Worm (Caenorhabditis elegans): ENCODE results near the gene phlp-2.

Gene phlp-2

DNA sequence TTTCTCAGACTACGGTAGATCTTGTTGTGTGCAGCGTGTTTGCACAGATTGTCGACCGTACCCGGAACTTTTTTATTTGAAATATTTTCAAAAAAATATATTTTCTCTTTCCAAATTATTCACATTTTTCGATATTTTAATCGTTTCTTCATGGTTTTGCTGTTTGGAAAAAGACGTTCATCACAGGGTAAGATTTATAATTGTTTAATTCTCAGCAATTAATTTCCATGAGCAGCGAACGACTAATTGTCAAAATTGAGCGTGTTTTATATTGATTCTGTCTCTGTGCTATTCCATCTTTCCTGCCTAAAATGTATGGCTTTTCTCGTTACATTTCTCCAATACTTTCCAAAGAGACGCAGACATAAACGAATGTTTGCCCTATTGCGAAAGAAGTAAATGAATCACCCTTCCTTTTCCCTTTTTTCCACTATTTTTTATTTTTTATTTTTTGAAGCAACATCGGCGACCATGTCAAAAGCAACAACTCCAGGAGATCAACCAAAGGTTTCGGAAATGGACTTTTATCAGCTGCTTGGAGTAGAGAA, 18.1 kb upstream of the phlp-2 start, which contains the start of gene dnj-16 (continued):
- TF ChIP-seq ztf-4 (tag; optimal IDR thresholded peaks at IDR 0.05): no peak

DNA sequence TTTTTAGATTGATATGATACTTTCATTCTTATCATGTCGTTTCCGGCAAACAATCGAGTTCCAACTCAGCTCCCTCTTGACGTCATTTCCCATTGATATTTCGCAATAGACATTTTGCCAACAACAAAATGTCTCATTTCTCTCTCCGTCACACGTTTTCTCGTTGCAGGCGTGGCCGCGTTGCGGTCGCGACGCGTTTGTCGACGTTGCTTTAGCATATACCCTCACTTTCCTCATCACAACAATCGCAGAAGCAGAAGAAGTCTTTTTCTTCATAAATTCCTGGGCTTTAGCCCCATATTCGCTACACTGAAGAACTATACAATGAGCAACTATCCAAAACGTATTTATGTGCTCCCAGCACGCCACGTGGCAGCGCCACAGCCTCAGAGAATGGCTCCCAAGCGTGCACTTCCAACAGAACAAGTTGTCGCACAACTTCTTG, 15.6 kb upstream of the phlp-2 start, which contains the start of gene xbp-1:
TSS of gene xbp-1 (plus strand) at position 151 of the 445 bp plus-strand sequence.
- peak; percentile 94 for TF ChIP-seq lin-39 (tag; optimal IDR thresholded peaks at IDR 0.05)
- no peak for TF ChIP-seq nhr-76 (tag; optimal IDR thresholded peaks at IDR 0.05)
- TF ChIP-seq lsy-12 (tag; optimal IDR thresholded peaks at IDR 0.05): peak; percentile 81
- TF ChIP-seq jun-1 (tag; optimal IDR thresholded peaks at IDR 0.05): peak; percentile 96
- TF ChIP-seq mml-1 (tag; optimal IDR thresholded peaks at IDR 0.05): no peak
- TF ChIP-seq elt-1 (tag; optimal IDR thresholded peaks at IDR 0.05): no peak
- no peak for TF ChIP-seq fkh-2 (tag; optimal IDR thresholded peaks at IDR 0.05)
- TF ChIP-seq elt-2 (tag; optimal IDR thresholded peaks at IDR 0.05): peak; percentile 98
- TF ChIP-seq fkh-10 (GFP tag; optimal IDR thresholded peaks at IDR 0.05): peak; percentile 66
- TF ChIP-seq eor-1 (tag; optimal IDR thresholded peaks at IDR 0.05): no peak
- TF ChIP-seq hmg-11 (tag; optimal IDR thresholded peaks at IDR 0.05): peak; percentile 80
- peak; percentile 95 for TF ChIP-seq pha-4 (tag; optimal IDR thresholded peaks at IDR 0.05)
- no peak for TF ChIP-seq zag-1 (tag; optimal IDR thresholded peaks at IDR 0.05)
- peak; percentile 55 for TF ChIP-seq mdl-1 (tag; optimal IDR thresholded peaks at IDR 0.05)
- TF ChIP-seq nfya-1 (tag; optimal IDR thresholded peaks at IDR 0.05; ENCODE audit: insufficient read depth): peak; percentile 94
- TF ChIP-seq ztf-4 (tag; optimal IDR thresholded peaks at IDR 0.05): no peak
- peak; percentile 94 for TF ChIP-seq nhr-25 (tag; optimal IDR thresholded peaks at IDR 0.05)
- no peak for TF ChIP-seq nhr-67 (tag; optimal IDR thresholded peaks at IDR 0.05)
- peak; percentile 90 for TF ChIP-seq egl-5 (tag; optimal IDR thresholded peaks at IDR 0.05)
- no peak for TF ChIP-seq nhr-237 (tag; optimal IDR thresholded peaks at IDR 0.05)
- TF ChIP-seq ztf-11 (tag; optimal IDR thresholded peaks at IDR 0.05): no peak
- TF ChIP-seq R02D3.7 (tag; optimal IDR thresholded peaks at IDR 0.05): peak; percentile 64
- TF ChIP-seq nhr-11 (tag; optimal IDR thresholded peaks at IDR 0.05): peak; percentile 73
- no peak for TF ChIP-seq ZK546.5 (tag; optimal IDR thresholded peaks at IDR 0.05)
- TF ChIP-seq tbx-2 (tag; optimal IDR thresholded peaks at IDR 0.05): peak; percentile 16
- TF ChIP-seq ceh-9 (tag; optimal IDR thresholded peaks at IDR 0.05): no peak
- TF ChIP-seq nhr-23 (tag; optimal IDR thresholded peaks at IDR 0.05): peak; percentile 89
- no peak for TF ChIP-seq nhr-12 (tag; optimal IDR thresholded peaks at IDR 0.05)
- TF ChIP-seq nhr-43 (tag; optimal IDR thresholded peaks at IDR 0.05; ENCODE audit: poor library complexity, severe bottlenecking): peak; percentile 39
- peak; percentile 86 for TF ChIP-seq egl-27 (tag; optimal IDR thresholded peaks at IDR 0.05)
- peak in 2 of 3 experiments; percentile 35 to 41 for TF ChIP-seq elt-3 (tag; optimal IDR thresholded peaks at IDR 0.05)
- TF ChIP-seq aly-2 (tag; optimal IDR thresholded peaks at IDR 0.05): no peak
- peak; percentile 97 for TF ChIP-seq pqm-1 (tag; optimal IDR thresholded peaks at IDR 0.05)
- peak; percentile 85 for TF ChIP-seq fos-1 (tag; optimal IDR thresholded peaks at IDR 0.05)
- TF ChIP-seq ceh-82 (tag; optimal IDR thresholded peaks at IDR 0.05): peak; percentile 45
- peak; percentile 88 for TF ChIP-seq ama-1 (optimal IDR thresholded peaks at IDR 0.05)
- no peak for TF ChIP-seq ceh-16 (tag; optimal IDR thresholded peaks at IDR 0.05)
- no peak for TF ChIP-seq nhr-77 (tag; optimal IDR thresholded peaks at IDR 0.05)
- TF ChIP-seq unc-39 (tag; optimal IDR thresholded peaks at IDR 0.05): no peak
- TF ChIP-seq unc-62 (GFP tag; optimal IDR thresholded peaks at IDR 0.05): peak; percentile 30
- TF ChIP-seq daf-12 (tag; optimal IDR thresholded peaks at IDR 0.05): no peak
- TF ChIP-seq lin-15B (tag; optimal IDR thresholded peaks at IDR 0.05): peak; percentile 84
- TF ChIP-seq nhr-28 (tag; optimal IDR thresholded peaks at IDR 0.05): no peak
- peak; percentile 88 for TF ChIP-seq skn-1 (tag; optimal IDR thresholded peaks at IDR 0.05)
- peak; percentile 75 for TF ChIP-seq sea-2 (GFP tag; optimal IDR thresholded peaks at IDR 0.05)
- peak; percentile 76 for TF ChIP-seq snpc-4 (tag; optimal IDR thresholded peaks at IDR 0.05)
- peak; percentile 75 for TF ChIP-seq ceh-28 (tag; optimal IDR thresholded peaks at IDR 0.05)
